Worm (Caenorhabditis elegans) whole organism, L3 larva: Measurements from ENCODE around the gene C25A6.1.

ENCODE experiments used
- aly-2 ChIP-seq: fragments of 150-350 bp; optimal IDR thresholded peaks from 2 replicates; lab custom pipeline; 2014; ENCODE audit warnings: missing biosample characterization, missing genetic modification characterization
- ceh-82 ChIP-seq: fragments of 150-350 bp; optimal IDR thresholded peaks from 2 replicates; lab custom pipeline; 2014; ENCODE audit warnings: missing biosample characterization, missing genetic modification characterization
- ceh-9 ChIP-seq: sonication (generic microtip); optimal IDR thresholded peaks from 2 replicates; lab custom pipeline; 2018; ENCODE audit warnings: missing biosample characterization, missing genetic modification characterization
- elt-1 ChIP-seq: fragments of 150-350 bp; optimal IDR thresholded peaks from 2 replicates; lab custom pipeline; 2014; ENCODE audit warnings: missing biosample characterization, missing genetic modification characterization
- fos-1 ChIP-seq: fragments of 150-350 bp; optimal IDR thresholded peaks from 2 replicates; lab custom pipeline; 2014; ENCODE audit warnings: missing biosample characterization, missing genetic modification characterization
- hmg-11 ChIP-seq: sonication (generic microtip); optimal IDR thresholded peaks from 2 replicates; lab custom pipeline; 2016; ENCODE audit warnings: missing genetic modification characterization, missing compliant biosample characterization
- lin-39 ChIP-seq: fragments of 150-350 bp; optimal IDR thresholded peaks from 2 replicates; lab custom pipeline; 2018; ENCODE audit warnings: missing biosample characterization, missing genetic modification reagents, missing genetic modification characterization
- skn-1 ChIP-seq: fragments of 150-350 bp; optimal IDR thresholded peaks from 2 replicates; lab custom pipeline; 2014; ENCODE audit warnings: missing biosample characterization, missing genetic modification characterization
- ztf-4 ChIP-seq: fragments of 150-350 bp; optimal IDR thresholded peaks from 2 replicates; lab custom pipeline; 2014; ENCODE audit warnings: missing biosample characterization, missing genetic modification characterization

ce11 chrV:5453615-5454014 is 45.3 kb downstream of the C25A6.1 start, which contains the start of gene glc-3:
- TF ChIP-seq skn-1 (tag; lab: Kevin White, UChicago) (no peak), elt-1 (tag; lab: Kevin White, UChicago) (no peak), lin-39 (tag; lab: Kevin White, UChicago) (no peak), ceh-82 (tag; lab: Kevin White, UChicago) (no peak), fos-1 (tag; lab: Kevin White, UChicago) (no peak), ztf-4 (tag; lab: Kevin White, UChicago) (no peak), aly-2 (no peak), hmg-11 (tag; lab: Kevin White, UChicago) (no peak), ceh-9 (no peak)
